Worm (Caenorhabditis elegans) whole organism, late embryonic: ENCODE data around the gene T05A8.7.

ENCODE experiments used
- F13H6.1 ChIP-seq: sonication (generic microtip); optimal IDR thresholded peaks from 2 replicates; lab custom pipeline; 2016; ENCODE audit warnings: missing genetic modification characterization, missing compliant biosample characterization
- K02D7.2 ChIP-seq: sonication (generic microtip); optimal IDR thresholded peaks from 2 replicates; lab custom pipeline; 2017; ENCODE audit warnings: mild to moderate bottlenecking, missing genetic modification characterization, missing compliant biosample characterization
- T23F11.4 ChIP-seq: fragments of 200-800 bp; sonication (Bioruptor generic); optimal IDR thresholded peaks from 2 replicates; lab custom pipeline; 2018; ENCODE audit warnings: mild to moderate bottlenecking, missing genetic modification characterization, missing compliant biosample characterization
- Y22D7AL.16 ChIP-seq: sonication (generic microtip); optimal IDR thresholded peaks from 2 replicates; lab custom pipeline; 2016; ENCODE audit warnings: missing genetic modification characterization, missing compliant biosample characterization
- ahr-1 ChIP-seq: sonication (generic microtip); optimal IDR thresholded peaks from 2 replicates; lab custom pipeline; 2016; ENCODE audit warnings: missing genetic modification characterization, missing compliant biosample characterization
- ama-1 ChIP-seq: fragments of 150-350 bp; optimal IDR thresholded peaks from 2 replicates; lab custom pipeline; 2014
- ceh-2 ChIP-seq: sonication (generic microtip); optimal IDR thresholded peaks from 2 replicates; lab custom pipeline; 2016; ENCODE audit warnings: missing genotype, missing genetic modification characterization, missing compliant biosample characterization
- ceh-22 ChIP-seq: sonication (generic microtip); optimal IDR thresholded peaks from 2 replicates; lab custom pipeline; 2017; ENCODE audit warnings: missing biosample characterization, missing genetic modification characterization
- ceh-30 ChIP-seq: fragments of 150-350 bp; optimal IDR thresholded peaks from 2 replicates; lab custom pipeline; 2014; ENCODE audit warnings: missing biosample characterization, missing genetic modification characterization
- ceh-31 ChIP-seq: sonication (generic microtip); optimal IDR thresholded peaks from 2 replicates; lab custom pipeline; 2016; ENCODE audit warnings: missing genetic modification characterization, missing compliant biosample characterization
- ceh-34 ChIP-seq: sonication (generic microtip); optimal IDR thresholded peaks from 2 replicates; lab custom pipeline; 2016; ENCODE audit warnings: mild to moderate bottlenecking, missing genetic modification characterization, missing compliant biosample characterization
- ceh-45 ChIP-seq: fragments of 200-800 bp; sonication (Bioruptor generic); IDR thresholded peaks from 2 replicates; pipeline ENCODE4 v1.3.6; 2022; ENCODE audit warnings: missing genetic modification reagents, missing genetic modification characterization, missing compliant biosample characterization
- ceh-48 ChIP-seq: sonication (generic microtip); optimal IDR thresholded peaks from 2 replicates; lab custom pipeline; 2016; ENCODE audit warnings: missing genetic modification characterization, inconsistent platforms, missing compliant biosample characterization
- ceh-6 ChIP-seq: fragments of 200-800 bp; sonication (Bioruptor generic); optimal IDR thresholded peaks from 2 replicates; lab custom pipeline; 2018; ENCODE audit warnings: mild to moderate bottlenecking, missing genetic modification characterization, missing compliant biosample characterization
- ceh-9 ChIP-seq: sonication (generic microtip); optimal IDR thresholded peaks from 2 replicates; lab custom pipeline; 2016; ENCODE audit warnings: mild to moderate bottlenecking, missing genetic modification characterization, inconsistent platforms, missing compliant biosample characterization
- che-1 ChIP-seq: sonication (generic microtip); optimal IDR thresholded peaks from 2 replicates; lab custom pipeline; 2016; ENCODE audit warnings: mild to moderate bottlenecking, missing genetic modification characterization, missing compliant biosample characterization
- dve-1 ChIP-seq: sonication (generic microtip); optimal IDR thresholded peaks from 2 replicates; lab custom pipeline; 2017; ENCODE audit warnings: antibody characterized with exemption, mild to moderate bottlenecking, missing genetic modification characterization, missing compliant biosample characterization
- elt-2 ChIP-seq: sonication (generic microtip); optimal IDR thresholded peaks from 2 replicates; lab custom pipeline; 2016; ENCODE audit warnings: missing genetic modification reagents, missing genetic modification characterization, missing compliant biosample characterization
- elt-4 ChIP-seq: sonication (generic microtip); optimal IDR thresholded peaks from 2 replicates; lab custom pipeline; 2016; ENCODE audit warnings: missing genetic modification characterization, missing compliant biosample characterization
- ets-4 ChIP-seq: sonication (generic microtip); optimal IDR thresholded peaks from 2 replicates; lab custom pipeline; 2016; ENCODE audit warnings: missing genetic modification characterization, missing compliant biosample characterization
- eyg-1 ChIP-seq: sonication (generic microtip); optimal IDR thresholded peaks from 2 replicates; lab custom pipeline; 2016; ENCODE audit warnings: missing genotype, missing genetic modification characterization, missing compliant biosample characterization
- fax-1 ChIP-seq: sonication (generic microtip); optimal IDR thresholded peaks from 2 replicates; lab custom pipeline; 2016; ENCODE audit warnings: missing genotype, missing genetic modification characterization, missing compliant biosample characterization
- fkh-6 ChIP-seq: sonication (generic microtip); optimal IDR thresholded peaks from 2 replicates; lab custom pipeline; 2016; ENCODE audit warnings: missing genetic modification characterization, missing compliant biosample characterization
- gmeb-2 ChIP-seq: sonication (generic microtip); optimal IDR thresholded peaks from 2 replicates; lab custom pipeline; 2016; ENCODE audit warnings: missing genetic modification characterization, inconsistent platforms, missing compliant biosample characterization
- hlh-13 ChIP-seq: fragments of 200-800 bp; sonication (Bioruptor generic); optimal IDR thresholded peaks from 2 replicates; lab custom pipeline; 2018; ENCODE audit warnings: mild to moderate bottlenecking, missing genetic modification characterization, missing compliant biosample characterization
- hlh-15 ChIP-seq: sonication (generic microtip); optimal IDR thresholded peaks from 2 replicates; lab custom pipeline; 2016; ENCODE audit warnings: missing genetic modification characterization, missing compliant biosample characterization
- hlh-30 ChIP-seq: sonication (generic microtip); optimal IDR thresholded peaks from 2 replicates; lab custom pipeline; 2017; ENCODE audit warnings: antibody characterized with exemption, missing genetic modification characterization, missing compliant biosample characterization; ENCODE audit not compliant: insufficient read depth
- madf-2 ChIP-seq: sonication (generic microtip); optimal IDR thresholded peaks from 2 replicates; lab custom pipeline; 2017; ENCODE audit warnings: missing genetic modification characterization, missing compliant biosample characterization
- mec-3 ChIP-seq: sonication (generic microtip); optimal IDR thresholded peaks from 2 replicates; lab custom pipeline; 2016; ENCODE audit warnings: borderline replicate concordance, missing genetic modification characterization, missing compliant biosample characterization
- nfya-1 ChIP-seq: sonication (generic microtip); optimal IDR thresholded peaks from 2 replicates; lab custom pipeline; 2017; ENCODE audit warnings: missing genetic modification characterization, mild to moderate bottlenecking, missing compliant biosample characterization, antibody characterized with exemption, moderate library complexity
- nhr-11 ChIP-seq: fragments of 150-350 bp; optimal IDR thresholded peaks from 2 replicates; lab custom pipeline; 2014; ENCODE audit warnings: missing biosample characterization, missing genetic modification characterization
- nhr-232 ChIP-seq: sonication (generic microtip); optimal IDR thresholded peaks from 2 replicates; lab custom pipeline; 2016; ENCODE audit warnings: missing genetic modification characterization, missing compliant biosample characterization
- npax-4 ChIP-seq: sonication (generic microtip); optimal IDR thresholded peaks from 2 replicates; lab custom pipeline; 2016; ENCODE audit warnings: missing genetic modification characterization, missing compliant biosample characterization
- odd-2 ChIP-seq: sonication (generic microtip); optimal IDR thresholded peaks from 2 replicates; lab custom pipeline; 2017; ENCODE audit warnings: antibody characterized with exemption, mild to moderate bottlenecking, missing genetic modification characterization, missing compliant biosample characterization
- pat-9 ChIP-seq: fragments of 200-800 bp; sonication (Bioruptor generic); optimal IDR thresholded peaks from 2 replicates; lab custom pipeline; 2018; ENCODE audit warnings: mild to moderate bottlenecking, missing genetic modification characterization, moderate library complexity, missing compliant biosample characterization
- pax-1 ChIP-seq: fragments of 150-350 bp; optimal IDR thresholded peaks from 2 replicates; lab custom pipeline; 2014; ENCODE audit warnings: missing biosample characterization, missing genetic modification characterization
- pha-2 ChIP-seq: sonication (generic microtip); optimal IDR thresholded peaks from 2 replicates; lab custom pipeline; 2017; ENCODE audit warnings: mild to moderate bottlenecking, missing genetic modification characterization, missing compliant biosample characterization
- pqm-1 ChIP-seq: sonication (generic microtip); optimal IDR thresholded peaks from 2 replicates; lab custom pipeline; 2016; ENCODE audit warnings: missing genetic modification characterization, missing compliant biosample characterization
- ref-2 ChIP-seq: sonication (generic microtip); optimal IDR thresholded peaks from 2 replicates; lab custom pipeline; 2016; ENCODE audit warnings: missing genetic modification characterization, missing compliant biosample characterization
- rnt-1 ChIP-seq: sonication (generic microtip); optimal IDR thresholded peaks from 2 replicates; lab custom pipeline; 2016; ENCODE audit warnings: missing genetic modification characterization, missing compliant biosample characterization
- sdc-2 ChIP-seq: sonication (generic microtip); optimal IDR thresholded peaks from 2 replicates; lab custom pipeline; 2016; ENCODE audit warnings: missing genotype, missing genetic modification characterization, missing compliant biosample characterization
- sox-2 ChIP-seq: fragments of 200-800 bp; sonication (Bioruptor generic); IDR thresholded peaks from 2 replicates; pipeline ENCODE4 v1.3.6; 2022; ENCODE audit warnings: missing genetic modification reagents, missing genetic modification characterization, missing compliant biosample characterization
- sox-4 ChIP-seq: sonication (generic microtip); optimal IDR thresholded peaks from 2 replicates; lab custom pipeline; 2017; ENCODE audit warnings: mild to moderate bottlenecking, missing genetic modification characterization, inconsistent platforms, missing compliant biosample characterization
- tbx-2 ChIP-seq: sonication (generic microtip); optimal IDR thresholded peaks from 2 replicates; lab custom pipeline; 2016; ENCODE audit warnings: missing genetic modification characterization, missing compliant biosample characterization
- tbx-7 ChIP-seq: sonication (generic microtip); optimal IDR thresholded peaks from 2 replicates; lab custom pipeline; 2016; ENCODE audit warnings: missing genotype, missing genetic modification characterization, missing compliant biosample characterization
- unc-55 ChIP-seq: sonication (generic microtip); optimal IDR thresholded peaks from 2 replicates; lab custom pipeline; 2017; ENCODE audit warnings: missing biosample characterization, missing genetic modification reagents, missing genetic modification characterization
- unc-86 ChIP-seq: sonication (generic microtip); optimal IDR thresholded peaks from 2 replicates; lab custom pipeline; 2016; ENCODE audit warnings: missing genetic modification characterization, missing compliant biosample characterization
- ztf-16 ChIP-seq: sonication (generic microtip); optimal IDR thresholded peaks from 2 replicates; lab custom pipeline; 2017; ENCODE audit warnings: missing genetic modification characterization, missing compliant biosample characterization

The T05A8.7 gene

ce11 chrII:2756351-2756750, 14.2 kb upstream of the T05A8.7 start:
- no peak for TF ChIP-seq Y22D7AL.16 (tag; lab: Kevin White, UChicago)
- TF ChIP-seq madf-2 (tag; lab: Kevin White, UChicago): no peak
- no peak for TF ChIP-seq rnt-1 (tag; lab: Kevin White, UChicago)
- TF ChIP-seq ceh-30: no peak
- TF ChIP-seq dve-1 (tag; lab: Kevin White, UChicago): no peak
- no peak for TF ChIP-seq eyg-1
- no peak for TF ChIP-seq elt-2 (tag; lab: Kevin White, UChicago)
- TF ChIP-seq nhr-11: no peak
- TF ChIP-seq ahr-1 (tag; lab: Kevin White, UChicago): no peak
- no peak for TF ChIP-seq ceh-34
- no peak for TF ChIP-seq sdc-2 (tag; lab: Kevin White, UChicago)

ce11 chrII:2754595-2754994, 12.4 kb upstream of the T05A8.7 start:
- TF ChIP-seq ceh-6 (GFP tag; lab: Kevin White, UChicago) (no peak), elt-4 (peak; percentile 29)

- TF ChIP-seq sox-4 (tag; lab: Kevin White, UChicago) (no peak), ceh-48 (tag; lab: Kevin White, UChicago) (peak; percentile 8)
These were observed 10.8 kb upstream of the T05A8.7 start, which contains the start of gene F29A7.3 for ce11 chrII:2752999-2753398. TSS of gene F29A7.3 (plus strand) at chrII:2753299.

ce11 chrII:2752536-2752935, 10.4 kb upstream of the T05A8.7 start, which contains the start of gene F29A7.6:
TSS of gene F29A7.6 (minus strand) at chrII:2752611.
- TF ChIP-seq mec-3 (tag; lab: Kevin White, UChicago) (no peak), ceh-9 (tag; lab: Kevin White, UChicago) (no peak), ceh-34 (peak; percentile 43), ets-4 (tag; lab: Kevin White, UChicago) (peak; percentile 68), madf-2 (tag; lab: Kevin White, UChicago) (no peak), ztf-16 (tag; lab: Kevin White, UChicago) (no peak), fkh-6 (tag; lab: Kevin White, UChicago) (no peak), ceh-2 (tag; lab: Kevin White, UChicago) (peak; percentile 75), tbx-7 (tag; lab: Kevin White, UChicago) (peak; percentile 68), pax-1 (tag; lab: Kevin White, UChicago) (no peak), T23F11.4 (GFP tag; lab: Kevin White, UChicago) (no peak), nhr-232 (no peak), pqm-1 (tag; lab: Kevin White, UChicago) (no peak), odd-2 (tag; lab: Kevin White, UChicago) (no peak), pat-9 (tag; lab: Kevin White, UChicago) (no peak), unc-86 (tag; lab: Kevin White, UChicago) (no peak), sox-4 (tag; lab: Kevin White, UChicago) (no peak), unc-55 (no peak), tbx-2 (tag; lab: Kevin White, UChicago) (peak; percentile 77), dve-1 (tag; lab: Kevin White, UChicago) (no peak), npax-4 (tag; lab: Kevin White, UChicago) (no peak), nfya-1 (tag; lab: Kevin White, UChicago) (peak; percentile 24), sdc-2 (tag; lab: Kevin White, UChicago) (no peak), ceh-48 (tag; lab: Kevin White, UChicago) (no peak), elt-4 (no peak), pha-2 (no peak), ceh-22 (no peak), ama-1 (lab: Kevin White, UChicago) (no peak), fax-1 (peak; percentile 32), ref-2 (tag; lab: Kevin White, UChicago) (no peak), K02D7.2 (no peak), ceh-30 (peak; percentile 16), hlh-15 (tag; lab: Kevin White, UChicago) (no peak), ceh-45 (GFP tag; lab: Robert Waterston, UW) (no peak), ceh-31 (tag; lab: Kevin White, UChicago) (peak; percentile 85), hlh-13 (no peak), gmeb-2 (tag; lab: Kevin White, UChicago) (no peak), sox-2 (GFP tag; lab: Robert Waterston, UW) (no peak), F13H6.1 (tag; lab: Kevin White, UChicago) (peak; percentile 2), hlh-30 (tag; lab: Kevin White, UChicago) (no peak), che-1 (peak; percentile 2)
